Worm (Caenorhabditis elegans) whole organism, L4 larva: ENCODE measurements around the gene thoc-7.

Source experiments
- ZK337.2 ChIP-seq: fragments of 200-800 bp; sonication (Bioruptor generic); IDR thresholded peaks from 2 replicates; pipeline ENCODE4 v1.3.6; 2022; ENCODE audit warnings: missing genetic modification reagents, missing genetic modification characterization, missing compliant biosample characterization
- ceh-62 ChIP-seq: sonication (generic microtip); optimal IDR thresholded peaks from 2 replicates; lab custom pipeline; 2017; ENCODE audit warnings: missing biosample characterization, missing genetic modification characterization
- dpl-1 ChIP-seq: fragments of 150-350 bp; optimal IDR thresholded peaks from 2 replicates; lab custom pipeline; 2014; ENCODE audit warnings: missing biosample characterization, missing genetic modification reagents, missing genetic modification characterization
- dve-1 ChIP-seq: sonication (generic microtip); optimal IDR thresholded peaks from 2 replicates; lab custom pipeline; 2017; ENCODE audit warnings: antibody characterized with exemption, mild to moderate bottlenecking, missing genetic modification characterization, missing compliant biosample characterization; ENCODE audit not compliant: insufficient read depth
- fos-1 ChIP-seq: fragments of 150-350 bp; optimal IDR thresholded peaks from 2 replicates; lab custom pipeline; 2014; ENCODE audit warnings: missing biosample characterization, missing genetic modification characterization
- hlh-30 ChIP-seq: sonication (generic microtip); optimal IDR thresholded peaks from 2 replicates; lab custom pipeline; 2017; ENCODE audit warnings: antibody characterized with exemption, mild to moderate bottlenecking, missing genetic modification characterization, missing compliant biosample characterization; ENCODE audit not compliant: insufficient read depth
- nhr-11 ChIP-seq: fragments of 150-350 bp; optimal IDR thresholded peaks from 2 replicates; lab custom pipeline; 2014; ENCODE audit warnings: missing biosample characterization, missing genetic modification characterization
- nhr-237 ChIP-seq: sonication (generic microtip); optimal IDR thresholded peaks from 2 replicates; lab custom pipeline; 2017; ENCODE audit warnings: missing biosample characterization, missing genetic modification characterization
- nhr-77 ChIP-seq: fragments of 150-350 bp; optimal IDR thresholded peaks from 2 replicates; lab custom pipeline; 2014; ENCODE audit warnings: missing biosample characterization, missing genetic modification characterization
- set-16 ChIP-seq: fragments of 200-800 bp; sonication (Bioruptor generic); IDR thresholded peaks from 2 replicates; pipeline ENCODE4 v1.3.6; 2022; ENCODE audit warnings: missing genetic modification reagents, missing genetic modification characterization, missing compliant biosample characterization
- skn-1 ChIP-seq: fragments of 150-350 bp; optimal IDR thresholded peaks from 2 replicates; lab custom pipeline; 2014; ENCODE audit warnings: missing biosample characterization, missing genetic modification characterization
- zip-11 ChIP-seq: fragments of 200-800 bp; sonication (Bioruptor generic); IDR thresholded peaks from 2 replicates; pipeline ENCODE4 v1.3.6; 2022; ENCODE audit warnings: missing genetic modification characterization, missing compliant biosample characterization
- ztf-11 ChIP-seq: fragments of 150-350 bp; optimal IDR thresholded peaks from 2 replicates; lab custom pipeline; 2014; ENCODE audit warnings: missing biosample characterization, missing genetic modification characterization

- TF ChIP-seq set-16 (GFP tag; lab: Robert Waterston, UW) (no peak), skn-1 (tag; lab: Kevin White, UChicago) (no peak), nhr-237 (tag; lab: Kevin White, UChicago) (no peak), ztf-11 (tag; lab: Kevin White, UChicago) (no peak), hlh-30 (peak; percentile 91), ZK337.2 (GFP tag; lab: Robert Waterston, UW) (no peak), fos-1 (no peak), dve-1 (tag; lab: Kevin White, UChicago) (no peak), dpl-1 (no peak), zip-11 (GFP tag; lab: Robert Waterston, UW) (no peak), nhr-77 (tag; lab: Kevin White, UChicago) (no peak), ceh-62 (no peak), nhr-11 (tag; lab: Kevin White, UChicago) (peak; percentile 61)
Measured at ce11 chrIV:13880803-13881202, 1.7 kb upstream of the thoc-7 start.
